Worm (Caenorhabditis elegans) whole organism, mixed stage, embryonic: ENCODE data around the gene srh-16.

Experiments
- elt-1 ChIP-seq: sonication (generic microtip); optimal IDR thresholded peaks from 2 replicates; lab custom pipeline; 2017; ENCODE audit warnings: missing genetic modification characterization, mild to moderate bottlenecking, missing compliant biosample characterization, antibody characterized with exemption, moderate library complexity, borderline replicate concordance; ENCODE audit not compliant: insufficient read depth
- elt-3 ChIP-seq: fragments of 150-350 bp; optimal IDR thresholded peaks from 2 replicates; lab custom pipeline; 2014; ENCODE audit warnings: missing biosample characterization, missing genetic modification characterization
- lsy-2 ChIP-seq: fragments of 150-350 bp; optimal IDR thresholded peaks from 2 replicates; lab custom pipeline; 2014; ENCODE audit warnings: missing biosample characterization, missing genetic modification characterization
- mab-5 ChIP-seq: fragments of 150-350 bp; optimal IDR thresholded peaks from 2 replicates; lab custom pipeline; 2014; ENCODE audit warnings: missing biosample characterization, missing genetic modification characterization
- mls-2 ChIP-seq: sonication (generic microtip); optimal IDR thresholded peaks from 2 replicates; lab custom pipeline; 2016; ENCODE audit warnings: mild to moderate bottlenecking, missing genetic modification characterization, moderate library complexity, missing compliant biosample characterization
- nhr-2 ChIP-seq: fragments of 150-350 bp; optimal IDR thresholded peaks from 2 replicates; lab custom pipeline; 2014; ENCODE audit warnings: missing biosample characterization, missing genetic modification characterization
- nhr-237 ChIP-seq: fragments of 150-350 bp; optimal IDR thresholded peaks from 2 replicates; lab custom pipeline; 2014; ENCODE audit warnings: missing biosample characterization, missing genetic modification characterization
- snpc-4 ChIP-seq: fragments of 150-350 bp; optimal IDR thresholded peaks from 2 replicates; lab custom pipeline; 2014; ENCODE audit warnings: missing biosample characterization, missing genetic modification characterization
- unc-62 ChIP-seq: fragments of 150-350 bp; optimal IDR thresholded peaks from 2 replicates; lab custom pipeline; 2014; ENCODE audit warnings: missing biosample characterization, missing genetic modification reagents, missing genetic modification characterization

- TF ChIP-seq elt-1 (tag; lab: Kevin White, UChicago): no peak
- TF ChIP-seq snpc-4 (tag; lab: Kevin White, UChicago): no peak
- TF ChIP-seq nhr-237 (tag; lab: Kevin White, UChicago): no peak
- no peak for TF ChIP-seq elt-3 (tag; lab: Kevin White, UChicago)
- no peak for TF ChIP-seq unc-62
- no peak for TF ChIP-seq mls-2 (tag; lab: Kevin White, UChicago)
- peak; percentile 57 for TF ChIP-seq nhr-2 (tag; lab: Kevin White, UChicago)
- no peak for TF ChIP-seq lsy-2 (tag; lab: Kevin White, UChicago)
- no peak for TF ChIP-seq mab-5
Observed at ce11 chrV:12281508-12281907, 10.2 kb upstream of the srh-16 start.
